Worm (Caenorhabditis elegans) whole organism, midembryonic: ENCODE measurements around the gene H39E20.1.
"Not testable (repeated sequence)": the region's sequence is repeated elsewhere in the genome, so short reads cannot be mapped to it uniquely, and the experiment has no call there.

Experiments used
- T22C8.4 ChIP-seq: fragments of 200-800 bp; sonication (Bioruptor generic); IDR thresholded peaks from 2 replicates; pipeline ENCODE4 v1.3.6; 2022; ENCODE audit warnings: missing genetic modification characterization, missing compliant biosample characterization
- cog-1 ChIP-seq: sonication (generic microtip); optimal IDR thresholded peaks from 2 replicates; lab custom pipeline; 2016; ENCODE audit warnings: missing genetic modification characterization, missing compliant biosample characterization
- flt-1 ChIP-seq: fragments of 200-800 bp; sonication (Bioruptor generic); IDR thresholded peaks from 2 replicates; pipeline ENCODE4 v1.3.6; 2022; ENCODE audit warnings: missing genetic modification characterization, missing compliant biosample characterization
- klf-2 ChIP-seq: fragments of 200-800 bp; sonication (Bioruptor generic); conservative IDR thresholded peaks from 2 replicates; pipeline ENCODE4 v1.3.6; 2022; ENCODE audit warnings: missing genetic modification reagents, missing genetic modification characterization, missing compliant biosample characterization
- med-1 ChIP-seq: sonication (generic microtip); optimal IDR thresholded peaks from 2 replicates; lab custom pipeline; 2017; ENCODE audit warnings: missing genetic modification characterization, mild to moderate bottlenecking, missing compliant biosample characterization, antibody characterized with exemption, missing genetic modification reagents; ENCODE audit not compliant: insufficient read depth
- ref-1 ChIP-seq: fragments of 200-800 bp; sonication (Bioruptor generic); conservative IDR thresholded peaks from 2 replicates; pipeline ENCODE4 v1.3.6; 2022; ENCODE audit warnings: missing genetic modification reagents, missing genetic modification characterization, missing compliant biosample characterization
- tab-1 ChIP-seq: fragments of 200-800 bp; sonication (Bioruptor generic); IDR thresholded peaks from 2 replicates; pipeline ENCODE4 v1.3.6; 2022; ENCODE audit warnings: missing genetic modification characterization, missing compliant biosample characterization
- ztf-23 ChIP-seq: fragments of 200-800 bp; sonication (Bioruptor generic); IDR thresholded peaks from 2 replicates; pipeline ENCODE4 v1.3.6; 2022; ENCODE audit warnings: missing genetic modification reagents, missing genetic modification characterization, missing compliant biosample characterization
- ztf-29 ChIP-seq: fragments of 200-800 bp; sonication (Bioruptor generic); IDR thresholded peaks from 2 replicates; pipeline ENCODE4 v1.3.6; 2022; ENCODE audit warnings: missing genetic modification reagents, missing genetic modification characterization, missing compliant biosample characterization

H39E20.1 gene

DNA sequence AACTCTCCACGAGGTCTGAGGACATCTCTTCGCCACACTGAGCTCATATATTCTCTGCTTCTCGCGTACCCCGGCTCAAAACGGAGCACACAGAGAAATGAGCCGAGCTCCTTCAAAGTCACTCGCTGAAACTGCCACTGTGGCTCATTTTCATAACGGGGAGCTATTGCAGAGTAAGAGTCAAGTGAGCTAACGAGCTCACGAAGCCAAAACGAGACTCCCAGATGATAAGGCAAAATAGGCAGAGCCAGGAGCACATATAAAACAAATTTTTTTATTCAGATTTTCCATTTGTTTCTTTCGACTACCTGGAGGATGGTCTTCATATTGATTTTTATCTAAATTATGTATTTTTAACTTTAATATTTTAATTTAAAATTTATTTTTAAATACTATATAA is 27.1 kb upstream of the H39E20.1 start, which contains the start of gene F19G12.3:
Gene F19G12.3 (plus strand): TSS at position 301 of the 400 bp plus-strand sequence.
- no peak for TF ChIP-seq cog-1 (tag; lab: Kevin White, UChicago)
- no peak for TF ChIP-seq med-1 (GFP tag; lab: Kevin White, UChicago)
- no peak for TF ChIP-seq ztf-23 (GFP tag; lab: Robert Waterston, UW)
- TF ChIP-seq klf-2 (GFP tag; lab: Robert Waterston, UW) = no peak
- no peak for TF ChIP-seq T22C8.4 (GFP tag; lab: Robert Waterston, UW)
- no peak for TF ChIP-seq tab-1 (GFP tag; lab: Robert Waterston, UW)
- no peak for TF ChIP-seq ref-1 (GFP tag; lab: Robert Waterston, UW)
- no peak for TF ChIP-seq ztf-29 (GFP tag; lab: Robert Waterston, UW)
- TF ChIP-seq flt-1 (GFP tag; lab: Robert Waterston, UW) = no peak

- no peak for TF ChIP-seq tab-1 (GFP tag; lab: Robert Waterston, UW)
- TF ChIP-seq med-1 (GFP tag; lab: Kevin White, UChicago) = no peak
- no peak for TF ChIP-seq flt-1 (GFP tag; lab: Robert Waterston, UW)
- TF ChIP-seq cog-1 (tag; lab: Kevin White, UChicago) = no peak
- TF ChIP-seq ref-1 (GFP tag; lab: Robert Waterston, UW) = no peak
- no peak for TF ChIP-seq ztf-23 (GFP tag; lab: Robert Waterston, UW)
- TF ChIP-seq klf-2 (GFP tag; lab: Robert Waterston, UW) = no peak
- no peak for TF ChIP-seq T22C8.4 (GFP tag; lab: Robert Waterston, UW)
- no peak for TF ChIP-seq ztf-29 (GFP tag; lab: Robert Waterston, UW)
Measured at ce11 chrX:1420524-1420923, 23.1 kb upstream of the H39E20.1 start.

- no peak for TF ChIP-seq med-1 (GFP tag; lab: Kevin White, UChicago)
- no peak for TF ChIP-seq cog-1 (tag; lab: Kevin White, UChicago)
- TF ChIP-seq T22C8.4 (GFP tag; lab: Robert Waterston, UW) = no peak
- no peak for TF ChIP-seq ref-1 (GFP tag; lab: Robert Waterston, UW)
- no peak for TF ChIP-seq tab-1 (GFP tag; lab: Robert Waterston, UW)
Measured at ce11 chrX:1419163-1419696, 21.8 kb upstream of the H39E20.1 start, which contains the start of gene F19G12.9. Gene F19G12.9, plus strand, starts transcription at chrX:1419213.

ce11 chrX:1416776-1417354 is 19.4 kb upstream of the H39E20.1 start, which contains the start of the genes F19G12.4 and F19G12.8:
Gene F19G12.4, plus strand, starts transcription at chrX:1417304.
Gene F19G12.8, plus strand, starts transcription at chrX:1417320.
- TF ChIP-seq med-1 (GFP tag; lab: Kevin White, UChicago) (no peak), flt-1 (GFP tag; lab: Robert Waterston, UW) (no peak), ref-1 (GFP tag; lab: Robert Waterston, UW) (no peak), klf-2 (GFP tag; lab: Robert Waterston, UW) (no peak), tab-1 (GFP tag; lab: Robert Waterston, UW) (no peak), ztf-23 (GFP tag; lab: Robert Waterston, UW) (no peak), cog-1 (tag; lab: Kevin White, UChicago) (no peak), ztf-29 (GFP tag; lab: Robert Waterston, UW) (no peak), T22C8.4 (GFP tag; lab: Robert Waterston, UW) (no peak)

ce11 chrX:1412844-1413243 is 15.4 kb upstream of the H39E20.1 start, which contains the start of gene srh-19:
Gene srh-19, plus strand, starts transcription at chrX:1413144.
- TF ChIP-seq ztf-29 (GFP tag; lab: Robert Waterston, UW) = no peak
- no peak for TF ChIP-seq flt-1 (GFP tag; lab: Robert Waterston, UW)
- TF ChIP-seq med-1 (GFP tag; lab: Kevin White, UChicago) = no peak
- TF ChIP-seq tab-1 (GFP tag; lab: Robert Waterston, UW) = no peak
- TF ChIP-seq cog-1 (tag; lab: Kevin White, UChicago) = no peak
- TF ChIP-seq ref-1 (GFP tag; lab: Robert Waterston, UW) = no peak
- no peak for TF ChIP-seq ztf-23 (GFP tag; lab: Robert Waterston, UW)
- no peak for TF ChIP-seq T22C8.4 (GFP tag; lab: Robert Waterston, UW)
- no peak for TF ChIP-seq klf-2 (GFP tag; lab: Robert Waterston, UW)

- TF ChIP-seq flt-1 (GFP tag; lab: Robert Waterston, UW) (no peak), T22C8.4 (GFP tag; lab: Robert Waterston, UW) (no peak), ref-1 (GFP tag; lab: Robert Waterston, UW) (no peak), klf-2 (GFP tag; lab: Robert Waterston, UW) (no peak), med-1 (GFP tag; lab: Kevin White, UChicago) (no peak), ztf-29 (GFP tag; lab: Robert Waterston, UW) (no peak), ztf-23 (GFP tag; lab: Robert Waterston, UW) (no peak), cog-1 (tag; lab: Kevin White, UChicago) (no peak), tab-1 (GFP tag; lab: Robert Waterston, UW) (no peak)
Measured at ce11 chrX:1410552-1410951, 13.1 kb upstream of the H39E20.1 start, which contains the start of gene abu-2. Gene abu-2, minus strand, starts transcription at chrX:1410652.

- TF ChIP-seq ref-1 (GFP tag; lab: Robert Waterston, UW) (no peak), ztf-29 (GFP tag; lab: Robert Waterston, UW) (no peak), cog-1 (tag; lab: Kevin White, UChicago) (no peak), flt-1 (GFP tag; lab: Robert Waterston, UW) (no peak), T22C8.4 (GFP tag; lab: Robert Waterston, UW) (no peak), klf-2 (GFP tag; lab: Robert Waterston, UW) (no peak), med-1 (GFP tag; lab: Kevin White, UChicago) (no peak), tab-1 (GFP tag; lab: Robert Waterston, UW) (no peak), ztf-23 (GFP tag; lab: Robert Waterston, UW) (no peak)
Measured at ce11 chrX:1409224-1409623, 11.8 kb upstream of the H39E20.1 start.

DNA sequence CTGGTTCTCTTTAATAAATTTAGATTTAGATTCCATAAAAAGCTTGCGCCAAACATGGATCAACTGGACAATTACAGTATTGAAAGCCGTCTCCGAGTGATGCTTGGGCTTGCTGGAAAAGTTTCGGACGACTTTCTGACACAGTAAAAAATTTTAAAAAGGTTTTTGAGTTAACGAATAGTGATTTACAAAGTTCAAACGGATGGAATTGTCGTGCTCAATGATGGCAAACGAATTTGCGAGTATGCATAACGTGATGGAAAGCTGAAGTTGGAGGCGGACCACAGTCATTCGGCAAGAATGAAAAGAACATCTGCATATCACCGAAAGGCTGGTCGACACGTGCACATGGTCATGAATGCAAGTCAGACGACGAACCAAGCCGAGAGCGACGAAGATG is 6.6 kb upstream of the H39E20.1 start, which contains the start of gene ZK402.1:
Gene ZK402.1 (plus strand): TSS at position 301 of the 400 bp plus-strand sequence.
- not testable (repeated sequence) for TF ChIP-seq T22C8.4, ztf-23, klf-2 (GFP tag; lab: Robert Waterston, UW)
